Worm (Caenorhabditis elegans) whole organism, L1 larva: ENCODE data around the gene ssu-2.

Source experiments
- F16B12.6 ChIP-seq: fragments of 150-350 bp; optimal IDR thresholded peaks from 2 replicates; lab custom pipeline; 2014; ENCODE audit warnings: missing biosample characterization, missing genetic modification characterization
- Y116A8C.19 ChIP-seq: sonication (generic microtip); optimal IDR thresholded peaks from 2 replicates; lab custom pipeline; 2016; ENCODE audit warnings: missing compliant biosample characterization, missing genetic modification characterization, borderline replicate concordance
- aha-1 ChIP-seq: fragments of 150-350 bp; optimal IDR thresholded peaks from 2 replicates; lab custom pipeline; 2014; ENCODE audit warnings: missing biosample characterization, missing genetic modification characterization
- alr-1 ChIP-seq: fragments of 200-800 bp; sonication (Bioruptor generic); optimal IDR thresholded peaks from 2 replicates; lab custom pipeline; 2018; ENCODE audit warnings: borderline replicate concordance, mild to moderate bottlenecking, missing genetic modification characterization, missing compliant biosample characterization
- aly-2 ChIP-seq: fragments of 150-350 bp; optimal IDR thresholded peaks from 2 replicates; lab custom pipeline; 2014; ENCODE audit warnings: missing biosample characterization, missing genetic modification characterization
- ama-1 ChIP-seq: fragments of 150-350 bp; optimal IDR thresholded peaks from 2 replicates; lab custom pipeline; 2014
- ceh-63 ChIP-seq: fragments of 200-800 bp; sonication (Bioruptor generic); optimal IDR thresholded peaks from 2 replicates; lab custom pipeline; 2018; ENCODE audit warnings: mild to moderate bottlenecking, missing genetic modification characterization, missing compliant biosample characterization
- ceh-82 ChIP-seq, 3 experiments: fragments of 150-350 bp in 1 of 3; sonication (generic microtip) in 2 of 3; optimal IDR thresholded peaks; 2 replicates each; lab custom pipeline; 2014 to 2017; ENCODE audit warnings: missing biosample characterization in 3 of 3, missing genetic modification characterization in 3 of 3
- ceh-88 ChIP-seq: fragments of 200-800 bp; sonication (Bioruptor generic); IDR thresholded peaks from 2 replicates; pipeline ENCODE4 v1.3.6; 2022; ENCODE audit warnings: missing genetic modification characterization, missing compliant biosample characterization
- ces-1 ChIP-seq: fragments of 150-350 bp; optimal IDR thresholded peaks from 2 replicates; lab custom pipeline; 2014; ENCODE audit warnings: missing biosample characterization, missing genetic modification reagents, missing genetic modification characterization
- dpl-1 ChIP-seq, 3 experiments: fragments of 150-350 bp in 2 of 3; sonication (generic microtip) in 1 of 3; optimal IDR thresholded peaks; 2 replicates each; lab custom pipeline; 2014 to 2017; ENCODE audit warnings: missing biosample characterization in 3 of 3, missing genetic modification characterization in 3 of 3, missing genetic modification reagents in 3 of 3
- dsc-1 ChIP-seq: sonication (generic microtip); optimal IDR thresholded peaks from 2 replicates; lab custom pipeline; 2016; ENCODE audit warnings: mild to moderate bottlenecking, missing genetic modification characterization, missing compliant biosample characterization
- efl-1 ChIP-seq, 4 experiments: fragments of 150-350 bp; optimal IDR thresholded peaks in 3 of 4; peaks in 1 of 4; 1 replicate in 1 of 4; 2 replicates in 3 of 4; lab custom pipeline; 2014; ENCODE audit warnings: missing biosample characterization in 2 of 4, missing genetic modification characterization in 2 of 4, missing genetic modification reagents in 2 of 4
- egl-27 ChIP-seq, 2 experiments: fragments of 150-350 bp in 1 of 2; sonication (generic microtip); optimal IDR thresholded peaks; 3 replicates each; lab custom pipeline; 2017 to 2018; ENCODE audit warnings: missing biosample characterization in 2 of 2, missing genetic modification characterization in 2 of 2, missing genetic modification reagents in 2 of 2
- elt-2 ChIP-seq: sonication (generic microtip); optimal IDR thresholded peaks from 2 replicates; lab custom pipeline; 2016; ENCODE audit warnings: missing genetic modification characterization, mild to moderate bottlenecking, inconsistent platforms, missing compliant biosample characterization, missing genetic modification reagents
- ets-5 ChIP-seq: fragments of 200-800 bp; sonication (Bioruptor generic); IDR thresholded peaks from 2 replicates; pipeline ENCODE4 v1.3.6; 2022; ENCODE audit warnings: missing genetic modification characterization, missing compliant biosample characterization
- fkh-4 ChIP-seq: sonication (generic microtip); optimal IDR thresholded peaks from 2 replicates; lab custom pipeline; 2016; ENCODE audit warnings: missing compliant biosample characterization, missing genetic modification characterization, borderline replicate concordance
- fkh-8 ChIP-seq: sonication (generic microtip); optimal IDR thresholded peaks from 2 replicates; lab custom pipeline; 2016; ENCODE audit warnings: mild to moderate bottlenecking, missing genetic modification characterization, missing compliant biosample characterization
- fos-1 ChIP-seq: fragments of 150-350 bp; optimal IDR thresholded peaks from 2 replicates; lab custom pipeline; 2014; ENCODE audit warnings: missing biosample characterization, missing genetic modification characterization
- grh-1 ChIP-seq: fragments of 200-800 bp; sonication (Bioruptor generic); IDR thresholded peaks from 2 replicates; pipeline ENCODE4 v1.3.6; 2022; ENCODE audit warnings: missing genetic modification reagents, missing genetic modification characterization, missing compliant biosample characterization
- hpl-2 ChIP-seq: fragments of 150-350 bp; optimal IDR thresholded peaks from 2 replicates; lab custom pipeline; 2014; ENCODE audit warnings: missing biosample characterization, missing genetic modification reagents, missing genetic modification characterization
- irx-1 ChIP-seq: sonication (generic microtip); optimal IDR thresholded peaks from 2 replicates; lab custom pipeline; 2016; ENCODE audit warnings: missing genetic modification characterization, missing compliant biosample characterization
- isw-1 ChIP-seq: fragments of 200-800 bp; sonication (Bioruptor generic); IDR thresholded peaks from 2 replicates; pipeline ENCODE4 v1.3.6; 2022; ENCODE audit warnings: missing genetic modification characterization, missing compliant biosample characterization
- jun-1 ChIP-seq: fragments of 150-350 bp; optimal IDR thresholded peaks from 2 replicates; lab custom pipeline; 2014; ENCODE audit warnings: missing biosample characterization, missing genetic modification reagents, missing genetic modification characterization
- lin-13 ChIP-seq: fragments of 150-350 bp; optimal IDR thresholded peaks from 2 replicates; lab custom pipeline; 2014; ENCODE audit warnings: missing biosample characterization, missing genetic modification reagents, missing genetic modification characterization
- lin-14 ChIP-seq: fragments of 200-800 bp; sonication (Bioruptor generic); optimal IDR thresholded peaks from 2 replicates; lab custom pipeline; 2018; ENCODE audit warnings: mild to moderate bottlenecking, missing genetic modification characterization, moderate library complexity, missing compliant biosample characterization
- lin-39 ChIP-seq: fragments of 150-350 bp; optimal IDR thresholded peaks from 2 replicates; lab custom pipeline; 2014; ENCODE audit warnings: missing biosample characterization, missing genetic modification reagents, missing genetic modification characterization
- mdl-1 ChIP-seq, 2 experiments: fragments of 150-350 bp; optimal IDR thresholded peaks; 2 replicates each; lab custom pipeline; 2014 to 2017; ENCODE audit warnings: missing biosample characterization in 2 of 2, missing genetic modification characterization in 2 of 2, inconsistent platforms in 1 of 2
- mef-2 ChIP-seq: fragments of 150-350 bp; optimal IDR thresholded peaks from 2 replicates; lab custom pipeline; 2014; ENCODE audit warnings: missing biosample characterization, missing genetic modification characterization
- mep-1 ChIP-seq: fragments of 150-350 bp; optimal IDR thresholded peaks from 2 replicates; lab custom pipeline; 2014; ENCODE audit warnings: missing biosample characterization, missing genetic modification characterization
- nhr-12 ChIP-seq: sonication (generic microtip); optimal IDR thresholded peaks from 2 replicates; lab custom pipeline; 2017; ENCODE audit warnings: missing biosample characterization, missing genetic modification characterization
- nhr-237 ChIP-seq: fragments of 150-350 bp; optimal IDR thresholded peaks from 2 replicates; lab custom pipeline; 2014; ENCODE audit warnings: missing biosample characterization, missing genetic modification characterization
- nhr-47 ChIP-seq: sonication (generic microtip); optimal IDR thresholded peaks from 2 replicates; lab custom pipeline; 2016; ENCODE audit warnings: mild to moderate bottlenecking, missing genetic modification characterization, moderate library complexity, missing compliant biosample characterization
- nhr-71 ChIP-seq: sonication (generic microtip); optimal IDR thresholded peaks from 2 replicates; lab custom pipeline; 2016; ENCODE audit warnings: mild to moderate bottlenecking, missing genetic modification characterization, moderate library complexity, missing compliant biosample characterization
- nhr-76 ChIP-seq: sonication (generic microtip); optimal IDR thresholded peaks from 2 replicates; lab custom pipeline; 2017; ENCODE audit warnings: missing biosample characterization, missing genetic modification characterization
- nhr-90 ChIP-seq: sonication (generic microtip); optimal IDR thresholded peaks from 2 replicates; lab custom pipeline; 2016; ENCODE audit warnings: mild to moderate bottlenecking, missing genetic modification characterization, missing compliant biosample characterization; ENCODE audit not compliant: poor library complexity
- skn-1 ChIP-seq: fragments of 150-350 bp; optimal IDR thresholded peaks from 2 replicates; lab custom pipeline; 2014; ENCODE audit warnings: missing biosample characterization, missing genetic modification characterization
- snu-23 ChIP-seq: sonication (generic microtip); optimal IDR thresholded peaks from 2 replicates; lab custom pipeline; 2016; ENCODE audit warnings: missing genetic modification characterization, missing compliant biosample characterization
- sox-4 ChIP-seq: sonication (generic microtip); optimal IDR thresholded peaks from 2 replicates; lab custom pipeline; 2016; ENCODE audit warnings: missing genetic modification characterization, missing compliant biosample characterization
- sptf-1 ChIP-seq: fragments of 150-350 bp; optimal IDR thresholded peaks from 2 replicates; lab custom pipeline; 2014; ENCODE audit warnings: missing biosample characterization, missing genetic modification characterization
- tlp-1 ChIP-seq: fragments of 150-350 bp; optimal IDR thresholded peaks from 2 replicates; lab custom pipeline; 2014; ENCODE audit warnings: missing biosample characterization, missing genetic modification characterization
- unc-130 ChIP-seq: fragments of 150-350 bp; optimal IDR thresholded peaks from 2 replicates; lab custom pipeline; 2017; ENCODE audit warnings: missing biosample characterization, missing genetic modification characterization, inconsistent platforms
- unc-62 ChIP-seq: fragments of 150-350 bp; optimal IDR thresholded peaks from 2 replicates; lab custom pipeline; 2014; ENCODE audit warnings: missing biosample characterization, missing genetic modification reagents, missing genetic modification characterization
- unc-86 ChIP-seq: sonication (generic microtip); optimal IDR thresholded peaks from 2 replicates; lab custom pipeline; 2016; ENCODE audit warnings: missing genetic modification characterization, missing compliant biosample characterization
- unc-98 ChIP-seq: fragments of 200-800 bp; sonication (Bioruptor generic); IDR thresholded peaks from 2 replicates; pipeline ENCODE4 v1.3.6; 2022; ENCODE audit warnings: missing genetic modification characterization, missing compliant biosample characterization
- zag-1 ChIP-seq: fragments of 150-350 bp; optimal IDR thresholded peaks from 2 replicates; lab custom pipeline; 2014; ENCODE audit warnings: missing biosample characterization, missing genetic modification characterization
- ztf-11 ChIP-seq, 2 experiments: sonication (generic microtip); optimal IDR thresholded peaks; 2 replicates each; lab custom pipeline; 2016 to 2017; ENCODE audit warnings: missing genetic modification characterization in 2 of 2, missing biosample characterization in 1 of 2, missing compliant biosample characterization in 1 of 2

The ssu-2 gene

ce11 chrIV:14339657-14340056, 21.4 kb upstream of the ssu-2 start, which contains the start of gene Y67A10A.11:
Y67A10A.11 (plus strand) TSS chrIV:14339957.
- TF ChIP-seq lin-13 (GFP tag; lab: Kevin White, UChicago) (no peak), elt-2 (tag; lab: Kevin White, UChicago) (no peak), sptf-1 (tag; lab: Kevin White, UChicago) (no peak), ceh-63 (GFP tag; lab: Kevin White, UChicago) (no peak), nhr-76 (tag; lab: Kevin White, UChicago) (no peak), snu-23 (GFP tag; lab: Kevin White, UChicago) (no peak), lin-39 (tag; lab: Kevin White, UChicago) (no peak), egl-27 (tag; optimal IDR thresholded peaks at IDR 0.05; lab: Kevin White, UChicago) (no peak), alr-1 (no peak)

ce11 chrIV:14343756-14344155, 17.3 kb upstream of the ssu-2 start, which contains the start of gene srlf-28:
srlf-28 (minus strand) TSS chrIV:14343856.
- TF ChIP-seq ztf-11 (tag; optimal IDR thresholded peaks at IDR 0.05; lab: Kevin White, UChicago), result no peak
- no peak for TF ChIP-seq hpl-2 (GFP tag; lab: Kevin White, UChicago)
- TF ChIP-seq mdl-1 (tag; optimal IDR thresholded peaks at IDR 0.05; lab: Kevin White, UChicago), result no peak
- TF ChIP-seq aha-1 (tag; lab: Kevin White, UChicago), result no peak
- no peak for TF ChIP-seq jun-1
- TF ChIP-seq tlp-1, result no peak
- TF ChIP-seq lin-14 (GFP tag; lab: Kevin White, UChicago), result no peak
- no peak for TF ChIP-seq nhr-237
- no peak for TF ChIP-seq ama-1 (lab: Kevin White, UChicago)
- TF ChIP-seq Y116A8C.19 (tag; lab: Kevin White, UChicago), result no peak
- no peak for TF ChIP-seq ceh-88 (GFP tag; lab: Robert Waterston, UW)
- no peak for TF ChIP-seq sox-4 (tag; lab: Kevin White, UChicago)
- no peak for TF ChIP-seq ces-1
- TF ChIP-seq ets-5 (GFP tag; lab: Robert Waterston, UW), result no peak
- TF ChIP-seq nhr-47, result no peak
- no peak for TF ChIP-seq unc-130 (tag; lab: Kevin White, UChicago)
- TF ChIP-seq mef-2, result no peak
- no peak for TF ChIP-seq alr-1
- no peak for TF ChIP-seq grh-1 (GFP tag; lab: Robert Waterston, UW)
- TF ChIP-seq mep-1 (tag; lab: Kevin White, UChicago), result no peak

ce11 chrIV:14350651-14351050, 10.4 kb upstream of the ssu-2 start, which contains the start of gene oac-56:
oac-56 (minus strand) TSS chrIV:14350751.
- TF ChIP-seq unc-86 (no peak), nhr-71 (no peak), isw-1 (GFP tag; lab: Robert Waterston, UW) (no peak), efl-1 (optimal IDR thresholded peaks at IDR 0.05; lab: Kevin White, UChicago) (no peak), efl-1 (GFP tag; optimal IDR thresholded peaks at IDR 0.05 in 1 of 2; lab: Kevin White, UChicago) (no peak), nhr-47 (no peak), mef-2 (no peak), skn-1 (tag; lab: Kevin White, UChicago) (no peak)
- TF ChIP-seq, all 84 proteins: peak for 0

ce11 chrIV:14356120-14356519, 4.9 kb upstream of the ssu-2 start:
- TF ChIP-seq zag-1, result no peak
- peak in 1 of 3 experiments; percentile 37 for TF ChIP-seq dpl-1 (GFP tag; optimal IDR thresholded peaks at IDR 0.05; lab: Kevin White, UChicago)
- TF ChIP-seq dsc-1 (tag; lab: Kevin White, UChicago), result peak; percentile 88
- TF ChIP-seq unc-62 (GFP tag; lab: Kevin White, UChicago), result no peak
- no peak for TF ChIP-seq sox-4 (tag; lab: Kevin White, UChicago)
- no peak for TF ChIP-seq nhr-90
- TF ChIP-seq nhr-12 (tag; lab: Kevin White, UChicago), result no peak
- TF ChIP-seq nhr-47, result peak; percentile 51
- TF ChIP-seq mep-1 (tag; lab: Kevin White, UChicago), result peak; percentile 6
- TF ChIP-seq fkh-4, result peak; percentile 62
- TF ChIP-seq ceh-82 (tag; optimal IDR thresholded peaks at IDR 0.05; lab: Kevin White, UChicago), result peak in 2 of 3 experiments; percentile 24 to 66
- TF ChIP-seq aha-1 (tag; lab: Kevin White, UChicago), result no peak
- TF ChIP-seq aly-2 (tag; lab: Kevin White, UChicago), result no peak
- no peak for TF ChIP-seq mef-2
- TF ChIP-seq isw-1 (GFP tag; lab: Robert Waterston, UW), result peak; percentile 29
- TF ChIP-seq unc-98 (GFP tag; lab: Robert Waterston, UW), result 0 out of 2 replicates have a peak, but pooled peaks have one; percentile 33
- no peak for TF ChIP-seq elt-2 (tag; lab: Kevin White, UChicago)
- TF ChIP-seq fos-1, result peak; percentile 18
- peak in 1 of 2 experiments; percentile 3 for TF ChIP-seq mdl-1 (tag; optimal IDR thresholded peaks at IDR 0.05; lab: Kevin White, UChicago)
- TF ChIP-seq fkh-8 (tag; lab: Kevin White, UChicago), result peak; percentile 51
- peak; percentile 72 for TF ChIP-seq nhr-71
- TF ChIP-seq F16B12.6 (tag; lab: Kevin White, UChicago), result no peak
- TF ChIP-seq irx-1 (tag; lab: Kevin White, UChicago), result peak; percentile 11
